Worm (Caenorhabditis elegans) whole organism, L1 larva: ENCODE data around the gene chdh-1.

Experiments used
- F16B12.6 ChIP-seq: fragments of 150-350 bp; optimal IDR thresholded peaks from 2 replicates; lab custom pipeline; 2014; ENCODE audit warnings: missing biosample characterization, missing genetic modification characterization
- ama-1 ChIP-seq: fragments of 150-350 bp; optimal IDR thresholded peaks from 2 replicates; lab custom pipeline; 2014
- blmp-1 ChIP-seq: fragments of 150-350 bp; optimal IDR thresholded peaks from 2 replicates; lab custom pipeline; 2014; ENCODE audit warnings: missing biosample characterization, missing genetic modification characterization
- ceh-8 ChIP-seq: fragments of 200-800 bp; sonication (Bioruptor generic); optimal IDR thresholded peaks from 2 replicates; lab custom pipeline; 2018; ENCODE audit warnings: mild to moderate bottlenecking, missing genetic modification characterization, moderate library complexity, missing compliant biosample characterization
- ceh-82 ChIP-seq, 3 experiments: fragments of 150-350 bp in 1 of 3; sonication (generic microtip) in 2 of 3; optimal IDR thresholded peaks; 2 replicates each; lab custom pipeline; 2014 to 2017; ENCODE audit warnings: missing biosample characterization in 3 of 3, missing genetic modification characterization in 3 of 3
- ceh-88 ChIP-seq: fragments of 200-800 bp; sonication (Bioruptor generic); IDR thresholded peaks from 2 replicates; pipeline ENCODE4 v1.3.6; 2022; ENCODE audit warnings: missing genetic modification characterization, missing compliant biosample characterization
- ces-1 ChIP-seq: fragments of 150-350 bp; optimal IDR thresholded peaks from 2 replicates; lab custom pipeline; 2014; ENCODE audit warnings: missing biosample characterization, missing genetic modification reagents, missing genetic modification characterization
- dpl-1 ChIP-seq, 3 experiments: fragments of 150-350 bp in 2 of 3; sonication (generic microtip) in 1 of 3; optimal IDR thresholded peaks; 2 replicates each; lab custom pipeline; 2014 to 2017; ENCODE audit warnings: missing biosample characterization in 3 of 3, missing genetic modification characterization in 3 of 3, missing genetic modification reagents in 3 of 3
- efl-1 ChIP-seq, 4 experiments: fragments of 150-350 bp; optimal IDR thresholded peaks in 3 of 4; peaks in 1 of 4; 1 replicate in 1 of 4; 2 replicates in 3 of 4; lab custom pipeline; 2014; ENCODE audit warnings: missing biosample characterization in 2 of 4, missing genetic modification characterization in 2 of 4, missing genetic modification reagents in 2 of 4
- egl-13 ChIP-seq: sonication (generic microtip); optimal IDR thresholded peaks from 2 replicates; lab custom pipeline; 2016; ENCODE audit warnings: missing genotype, missing genetic modification reagents, missing genetic modification characterization, missing compliant biosample characterization
- elt-3 ChIP-seq, 6 experiments: fragments of 150-350 bp in 1 of 6; sonication (generic microtip); optimal IDR thresholded peaks; 2 replicates each; lab custom pipeline; 2017 to 2018; ENCODE audit warnings: missing biosample characterization in 6 of 6, missing genetic modification characterization in 6 of 6, inconsistent platforms in 1 of 6
- fkh-10 ChIP-seq: sonication (generic microtip); optimal IDR thresholded peaks from 2 replicates; lab custom pipeline; 2017; ENCODE audit warnings: missing biosample characterization, missing genetic modification reagents, missing genetic modification characterization
- fkh-8 ChIP-seq: sonication (generic microtip); optimal IDR thresholded peaks from 2 replicates; lab custom pipeline; 2016; ENCODE audit warnings: mild to moderate bottlenecking, missing genetic modification characterization, missing compliant biosample characterization
- hlh-17 ChIP-seq: fragments of 200-800 bp; sonication (Bioruptor generic); optimal IDR thresholded peaks from 2 replicates; lab custom pipeline; 2018; ENCODE audit warnings: missing genetic modification characterization, mild to moderate bottlenecking, missing compliant biosample characterization, moderate library complexity, borderline replicate concordance
- isw-1 ChIP-seq: fragments of 200-800 bp; sonication (Bioruptor generic); IDR thresholded peaks from 2 replicates; pipeline ENCODE4 v1.3.6; 2022; ENCODE audit warnings: missing genetic modification characterization, missing compliant biosample characterization
- lin-13 ChIP-seq: fragments of 150-350 bp; optimal IDR thresholded peaks from 2 replicates; lab custom pipeline; 2014; ENCODE audit warnings: missing biosample characterization, missing genetic modification reagents, missing genetic modification characterization
- lin-14 ChIP-seq: fragments of 200-800 bp; sonication (Bioruptor generic); optimal IDR thresholded peaks from 2 replicates; lab custom pipeline; 2018; ENCODE audit warnings: mild to moderate bottlenecking, missing genetic modification characterization, moderate library complexity, missing compliant biosample characterization
- lin-35 ChIP-seq, 2 experiments: fragments of 150-350 bp; optimal IDR thresholded peaks; 2 replicates each; lab custom pipeline; 2014; ENCODE audit warnings: missing biosample characterization in 2 of 2, missing genetic modification characterization in 2 of 2, missing genetic modification reagents in 2 of 2
- lir-3 ChIP-seq: sonication (generic microtip); optimal IDR thresholded peaks from 2 replicates; lab custom pipeline; 2016; ENCODE audit warnings: mild to moderate bottlenecking, missing genetic modification characterization, moderate library complexity, missing compliant biosample characterization; ENCODE audit not compliant: poor library complexity
- lsy-2 ChIP-seq, 2 experiments: fragments of 150-350 bp; optimal IDR thresholded peaks; 2 replicates each; lab custom pipeline; 2014; ENCODE audit warnings: missing biosample characterization in 2 of 2, missing genetic modification characterization in 2 of 2
- mab-9 ChIP-seq: fragments of 200-800 bp; sonication (Bioruptor generic); IDR thresholded peaks from 2 replicates; pipeline ENCODE4 v1.3.6; 2022; ENCODE audit warnings: missing genetic modification reagents, missing genetic modification characterization, missing compliant biosample characterization
- mdl-1 ChIP-seq, 2 experiments: fragments of 150-350 bp; optimal IDR thresholded peaks; 2 replicates each; lab custom pipeline; 2014 to 2017; ENCODE audit warnings: missing biosample characterization in 2 of 2, missing genetic modification characterization in 2 of 2, inconsistent platforms in 1 of 2
- nhr-12 ChIP-seq: sonication (generic microtip); optimal IDR thresholded peaks from 2 replicates; lab custom pipeline; 2017; ENCODE audit warnings: missing biosample characterization, missing genetic modification characterization
- nhr-47 ChIP-seq: sonication (generic microtip); optimal IDR thresholded peaks from 2 replicates; lab custom pipeline; 2016; ENCODE audit warnings: mild to moderate bottlenecking, missing genetic modification characterization, moderate library complexity, missing compliant biosample characterization
- nhr-71 ChIP-seq: sonication (generic microtip); optimal IDR thresholded peaks from 2 replicates; lab custom pipeline; 2016; ENCODE audit warnings: mild to moderate bottlenecking, missing genetic modification characterization, moderate library complexity, missing compliant biosample characterization
- nhr-76 ChIP-seq: sonication (generic microtip); optimal IDR thresholded peaks from 2 replicates; lab custom pipeline; 2017; ENCODE audit warnings: missing biosample characterization, missing genetic modification characterization
- nhr-77 ChIP-seq: fragments of 150-350 bp; optimal IDR thresholded peaks from 2 replicates; lab custom pipeline; 2014; ENCODE audit warnings: missing biosample characterization, missing genetic modification characterization
- nhr-84 ChIP-seq: sonication (generic microtip); optimal IDR thresholded peaks from 2 replicates; lab custom pipeline; 2017; ENCODE audit warnings: missing biosample characterization, missing genetic modification characterization
- pax-3 ChIP-seq: fragments of 200-800 bp; sonication (Bioruptor generic); optimal IDR thresholded peaks from 2 replicates; lab custom pipeline; 2018; ENCODE audit warnings: mild to moderate bottlenecking, missing genetic modification characterization, moderate library complexity, missing compliant biosample characterization
- rnt-1 ChIP-seq: sonication (generic microtip); optimal IDR thresholded peaks from 2 replicates; lab custom pipeline; 2016; ENCODE audit warnings: mild to moderate bottlenecking, missing genetic modification characterization, moderate library complexity, missing compliant biosample characterization
- sptf-1 ChIP-seq: fragments of 150-350 bp; optimal IDR thresholded peaks from 2 replicates; lab custom pipeline; 2014; ENCODE audit warnings: missing biosample characterization, missing genetic modification characterization
- swsn-7 ChIP-seq: sonication (generic microtip); optimal IDR thresholded peaks from 2 replicates; lab custom pipeline; 2016; ENCODE audit warnings: missing genetic modification characterization, missing compliant biosample characterization
- tbx-2 ChIP-seq: sonication (generic microtip); optimal IDR thresholded peaks from 2 replicates; lab custom pipeline; 2016; ENCODE audit warnings: missing genetic modification characterization, missing compliant biosample characterization
- unc-130 ChIP-seq: fragments of 150-350 bp; optimal IDR thresholded peaks from 2 replicates; lab custom pipeline; 2017; ENCODE audit warnings: missing biosample characterization, missing genetic modification characterization, inconsistent platforms
- unc-86 ChIP-seq: sonication (generic microtip); optimal IDR thresholded peaks from 2 replicates; lab custom pipeline; 2016; ENCODE audit warnings: missing genetic modification characterization, missing compliant biosample characterization
- vab-15 ChIP-seq: sonication (generic microtip); optimal IDR thresholded peaks from 2 replicates; lab custom pipeline; 2017; ENCODE audit warnings: missing genotype, mild to moderate bottlenecking, missing genetic modification characterization, missing compliant biosample characterization
- xbp-1 ChIP-seq: sonication (generic microtip); optimal IDR thresholded peaks from 2 replicates; lab custom pipeline; 2016; ENCODE audit warnings: missing genetic modification characterization, missing compliant biosample characterization
- ztf-11 ChIP-seq, 2 experiments: sonication (generic microtip); optimal IDR thresholded peaks; 2 replicates each; lab custom pipeline; 2016 to 2017; ENCODE audit warnings: missing genetic modification characterization in 2 of 2, missing biosample characterization in 1 of 2, missing compliant biosample characterization in 1 of 2

Gene chdh-1

DNA sequence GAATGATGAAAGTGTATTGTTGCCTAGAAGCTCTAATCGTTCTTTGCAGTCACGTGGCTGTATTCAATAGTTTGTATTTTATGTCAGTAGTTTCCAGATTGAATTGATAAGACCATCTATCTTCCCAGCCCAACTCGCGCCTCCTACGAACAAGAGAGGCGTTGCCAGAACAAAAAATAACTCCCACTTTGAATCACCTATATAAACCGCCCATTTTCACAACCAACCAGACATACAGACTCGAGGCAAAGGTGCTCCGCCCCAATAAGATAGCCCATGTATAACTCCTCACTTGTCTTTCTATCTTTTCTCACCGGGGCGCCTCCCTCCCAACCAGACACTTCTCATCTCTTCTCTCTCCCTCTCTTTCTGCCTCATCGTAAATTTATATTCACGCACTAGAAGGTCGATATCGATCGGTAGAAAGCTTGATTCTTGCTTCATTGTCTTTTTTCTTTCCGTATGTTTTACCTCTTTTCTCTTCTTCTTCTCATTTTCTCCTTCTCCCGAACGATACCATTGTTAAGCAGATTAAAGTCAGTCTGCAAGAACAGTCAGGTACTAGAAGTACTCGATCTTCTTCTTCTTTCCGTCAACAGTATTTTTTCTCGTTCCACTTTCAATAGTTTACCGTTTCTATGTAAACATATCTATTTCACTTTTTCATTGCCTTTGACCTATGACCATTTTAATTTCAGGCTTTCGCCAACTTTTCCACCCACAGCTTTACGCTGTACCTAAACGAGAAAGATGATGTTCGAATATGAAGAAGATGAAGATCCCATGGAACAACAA lies 44.8 kb upstream of the chdh-1 start, which contains the start of gene mak-1 (continued):
- TF ChIP-seq xbp-1 (tag; lab: Kevin White, UChicago) (peak; percentile 17), fkh-8 (tag; lab: Kevin White, UChicago) (no peak), ceh-8 (GFP tag; lab: Kevin White, UChicago) (no peak), ces-1 (GFP tag; lab: Kevin White, UChicago) (no peak), ztf-11 (tag; optimal IDR thresholded peaks at IDR 0.05; lab: Kevin White, UChicago) (no peak), nhr-47 (peak; percentile 22), unc-86 (tag; lab: Kevin White, UChicago) (no peak), unc-130 (peak; percentile 17)

DNA sequence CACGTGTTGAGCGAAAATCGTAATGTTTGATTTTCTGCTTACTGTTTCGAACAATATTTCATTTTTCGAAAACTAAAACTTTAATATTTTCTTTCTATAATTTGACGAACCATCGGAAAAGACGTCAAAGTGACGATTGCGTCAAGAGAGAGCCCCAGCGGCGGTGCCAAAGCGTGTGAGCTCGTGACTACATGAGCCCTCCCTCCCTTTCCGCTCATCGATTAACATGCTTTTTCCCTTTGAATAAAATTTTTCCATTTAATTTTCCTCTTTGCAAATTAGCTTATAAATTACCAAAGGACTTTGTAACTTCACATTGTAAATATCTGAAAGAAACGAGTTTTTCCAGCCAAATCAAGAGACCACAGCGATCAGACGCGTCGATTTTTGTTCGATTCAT lies 44.2 kb upstream of the chdh-1 start:
- TF ChIP-seq isw-1 (no peak), vab-15 (tag; lab: Kevin White, UChicago) (no peak), ceh-8 (GFP tag; lab: Kevin White, UChicago) (no peak), nhr-77 (no peak), F16B12.6 (tag; lab: Kevin White, UChicago) (no peak), ceh-88 (GFP tag; lab: Robert Waterston, UW) (no peak), xbp-1 (tag; lab: Kevin White, UChicago) (no peak), lin-35 (GFP tag; optimal IDR thresholded peaks at IDR 0.05; lab: Kevin White, UChicago) (no peak), efl-1 (optimal IDR thresholded peaks at IDR 0.05; lab: Kevin White, UChicago) (peak in 1 of 2 experiments; percentile 29), efl-1 (GFP tag; optimal IDR thresholded peaks at IDR 0.05 in 1 of 2; lab: Kevin White, UChicago) (peak in 1 of 2 experiments; percentile 5), fkh-8 (tag; lab: Kevin White, UChicago) (peak; percentile 59), nhr-84 (tag; lab: Kevin White, UChicago) (no peak), blmp-1 (tag; lab: Kevin White, UChicago) (no peak), dpl-1 (GFP tag; optimal IDR thresholded peaks at IDR 0.05; lab: Kevin White, UChicago) (peak in 1 of 3 experiments; percentile 41), sptf-1 (no peak), swsn-7 (tag; lab: Kevin White, UChicago) (no peak), nhr-76 (tag; lab: Kevin White, UChicago) (no peak), mdl-1 (tag; optimal IDR thresholded peaks at IDR 0.05; lab: Kevin White, UChicago) (no peak), rnt-1 (tag; lab: Kevin White, UChicago) (peak; percentile 29), lir-3 (tag; lab: Kevin White, UChicago) (no peak), pax-3 (tag; lab: Kevin White, UChicago) (no peak), nhr-12 (no peak), lsy-2 (tag; optimal IDR thresholded peaks at IDR 0.05; lab: Kevin White, UChicago) (peak; percentile 21 to 40), ceh-82 (tag; optimal IDR thresholded peaks at IDR 0.05; lab: Kevin White, UChicago) (peak in 1 of 3 experiments; percentile 10), lin-14 (GFP tag; lab: Kevin White, UChicago) (peak; percentile 57), ama-1 (no peak), elt-3 (tag; optimal IDR thresholded peaks at IDR 0.05; lab: Kevin White, UChicago) (no peak), lin-13 (no peak), nhr-71 (tag; lab: Kevin White, UChicago) (no peak), mab-9 (no peak), hlh-17 (GFP tag; lab: Kevin White, UChicago) (no peak), fkh-10 (no peak), tbx-2 (tag; lab: Kevin White, UChicago) (no peak), egl-13 (tag; lab: Kevin White, UChicago) (no peak)
